Worm (Caenorhabditis elegans) whole organism, L1 larva: ENCODE results near the gene ZK1010.12.
A peak's percentile ranks its signal among the peaks of the same experiment; 100 is the strongest.

Experiments
- C04F5.9 ChIP-seq: sonication (generic microtip); optimal IDR thresholded peaks from 2 replicates; lab custom pipeline; 2016; ENCODE audit warnings: missing genetic modification characterization, missing compliant biosample characterization
- C16A3.4 ChIP-seq: fragments of 150-350 bp; optimal IDR thresholded peaks from 2 replicates; lab custom pipeline; 2014; ENCODE audit warnings: missing biosample characterization, missing genetic modification characterization
- C34B4.2 ChIP-seq: sonication (generic microtip); optimal IDR thresholded peaks from 2 replicates; lab custom pipeline; 2017; ENCODE audit warnings: mild to moderate bottlenecking, missing genetic modification characterization, missing compliant biosample characterization
- F16B12.6 ChIP-seq: fragments of 150-350 bp; optimal IDR thresholded peaks from 2 replicates; lab custom pipeline; 2014; ENCODE audit warnings: missing biosample characterization, missing genetic modification characterization
- aha-1 ChIP-seq: fragments of 150-350 bp; optimal IDR thresholded peaks from 2 replicates; lab custom pipeline; 2014; ENCODE audit warnings: missing biosample characterization, missing genetic modification characterization
- aly-2 ChIP-seq: fragments of 150-350 bp; optimal IDR thresholded peaks from 2 replicates; lab custom pipeline; 2014; ENCODE audit warnings: missing biosample characterization, missing genetic modification characterization
- ama-1 ChIP-seq: fragments of 150-350 bp; optimal IDR thresholded peaks from 2 replicates; lab custom pipeline; 2014
- blmp-1 ChIP-seq: fragments of 150-350 bp; optimal IDR thresholded peaks from 2 replicates; lab custom pipeline; 2014; ENCODE audit warnings: missing biosample characterization, missing genetic modification characterization
- ceh-63 ChIP-seq: fragments of 200-800 bp; sonication (Bioruptor generic); optimal IDR thresholded peaks from 2 replicates; lab custom pipeline; 2018; ENCODE audit warnings: mild to moderate bottlenecking, missing genetic modification characterization, missing compliant biosample characterization
- ceh-82 ChIP-seq, 3 experiments: fragments of 150-350 bp in 1 of 3; sonication (generic microtip) in 2 of 3; optimal IDR thresholded peaks; 2 replicates each; lab custom pipeline; 2014 to 2017; ENCODE audit warnings: missing biosample characterization in 3 of 3, missing genetic modification characterization in 3 of 3
- ceh-88 ChIP-seq: fragments of 200-800 bp; sonication (Bioruptor generic); IDR thresholded peaks from 2 replicates; pipeline ENCODE4 v1.3.6; 2022; ENCODE audit warnings: missing genetic modification characterization, missing compliant biosample characterization
- dpl-1 ChIP-seq, 3 experiments: fragments of 150-350 bp in 2 of 3; sonication (generic microtip) in 1 of 3; optimal IDR thresholded peaks; 2 replicates each; lab custom pipeline; 2014 to 2017; ENCODE audit warnings: missing biosample characterization in 3 of 3, missing genetic modification characterization in 3 of 3, missing genetic modification reagents in 3 of 3
- dsc-1 ChIP-seq: sonication (generic microtip); optimal IDR thresholded peaks from 2 replicates; lab custom pipeline; 2016; ENCODE audit warnings: mild to moderate bottlenecking, missing genetic modification characterization, missing compliant biosample characterization
- efl-1 ChIP-seq, 4 experiments: fragments of 150-350 bp; optimal IDR thresholded peaks in 3 of 4; peaks in 1 of 4; 1 replicate in 1 of 4; 2 replicates in 3 of 4; lab custom pipeline; 2014; ENCODE audit warnings: missing biosample characterization in 2 of 4, missing genetic modification characterization in 2 of 4, missing genetic modification reagents in 2 of 4
- egl-13 ChIP-seq: sonication (generic microtip); optimal IDR thresholded peaks from 2 replicates; lab custom pipeline; 2016; ENCODE audit warnings: missing genotype, missing genetic modification reagents, missing genetic modification characterization, missing compliant biosample characterization
- egl-27 ChIP-seq, 2 experiments: fragments of 150-350 bp in 1 of 2; sonication (generic microtip); optimal IDR thresholded peaks; 3 replicates each; lab custom pipeline; 2017 to 2018; ENCODE audit warnings: missing biosample characterization in 2 of 2, missing genetic modification characterization in 2 of 2, missing genetic modification reagents in 2 of 2
- elt-2 ChIP-seq: sonication (generic microtip); optimal IDR thresholded peaks from 2 replicates; lab custom pipeline; 2016; ENCODE audit warnings: missing genetic modification characterization, mild to moderate bottlenecking, inconsistent platforms, missing compliant biosample characterization, missing genetic modification reagents
- ets-5 ChIP-seq: fragments of 200-800 bp; sonication (Bioruptor generic); IDR thresholded peaks from 2 replicates; pipeline ENCODE4 v1.3.6; 2022; ENCODE audit warnings: missing genetic modification characterization, missing compliant biosample characterization
- fkh-10 ChIP-seq: sonication (generic microtip); optimal IDR thresholded peaks from 2 replicates; lab custom pipeline; 2017; ENCODE audit warnings: missing biosample characterization, missing genetic modification reagents, missing genetic modification characterization
- fkh-4 ChIP-seq: sonication (generic microtip); optimal IDR thresholded peaks from 2 replicates; lab custom pipeline; 2016; ENCODE audit warnings: missing compliant biosample characterization, missing genetic modification characterization, borderline replicate concordance
- fkh-8 ChIP-seq: sonication (generic microtip); optimal IDR thresholded peaks from 2 replicates; lab custom pipeline; 2016; ENCODE audit warnings: mild to moderate bottlenecking, missing genetic modification characterization, missing compliant biosample characterization
- fos-1 ChIP-seq: fragments of 150-350 bp; optimal IDR thresholded peaks from 2 replicates; lab custom pipeline; 2014; ENCODE audit warnings: missing biosample characterization, missing genetic modification characterization
- hlh-4 ChIP-seq: sonication (generic microtip); optimal IDR thresholded peaks from 2 replicates; lab custom pipeline; 2016; ENCODE audit warnings: mild to moderate bottlenecking, missing genetic modification characterization, missing compliant biosample characterization
- irx-1 ChIP-seq: sonication (generic microtip); optimal IDR thresholded peaks from 2 replicates; lab custom pipeline; 2016; ENCODE audit warnings: missing genetic modification characterization, missing compliant biosample characterization
- jun-1 ChIP-seq: fragments of 150-350 bp; optimal IDR thresholded peaks from 2 replicates; lab custom pipeline; 2014; ENCODE audit warnings: missing biosample characterization, missing genetic modification reagents, missing genetic modification characterization
- lin-13 ChIP-seq: fragments of 150-350 bp; optimal IDR thresholded peaks from 2 replicates; lab custom pipeline; 2014; ENCODE audit warnings: missing biosample characterization, missing genetic modification reagents, missing genetic modification characterization
- lin-14 ChIP-seq: fragments of 200-800 bp; sonication (Bioruptor generic); optimal IDR thresholded peaks from 2 replicates; lab custom pipeline; 2018; ENCODE audit warnings: mild to moderate bottlenecking, missing genetic modification characterization, moderate library complexity, missing compliant biosample characterization
- lin-15B ChIP-seq: fragments of 150-350 bp; sonication (generic microtip); optimal IDR thresholded peaks from 3 replicates; lab custom pipeline; 2014; ENCODE audit warnings: missing biosample characterization, missing genetic modification characterization
- lir-3 ChIP-seq: sonication (generic microtip); optimal IDR thresholded peaks from 2 replicates; lab custom pipeline; 2016; ENCODE audit warnings: mild to moderate bottlenecking, missing genetic modification characterization, moderate library complexity, missing compliant biosample characterization; ENCODE audit not compliant: poor library complexity
- mab-9 ChIP-seq: fragments of 200-800 bp; sonication (Bioruptor generic); IDR thresholded peaks from 2 replicates; pipeline ENCODE4 v1.3.6; 2022; ENCODE audit warnings: missing genetic modification reagents, missing genetic modification characterization, missing compliant biosample characterization
- mdl-1 ChIP-seq, 2 experiments: fragments of 150-350 bp; optimal IDR thresholded peaks; 2 replicates each; lab custom pipeline; 2014 to 2017; ENCODE audit warnings: missing biosample characterization in 2 of 2, missing genetic modification characterization in 2 of 2, inconsistent platforms in 1 of 2
- nhr-12 ChIP-seq: sonication (generic microtip); optimal IDR thresholded peaks from 2 replicates; lab custom pipeline; 2017; ENCODE audit warnings: missing biosample characterization, missing genetic modification characterization
- nhr-19 ChIP-seq: fragments of 200-800 bp; sonication (Bioruptor generic); conservative IDR thresholded peaks from 2 replicates; pipeline ENCODE4 v1.3.6; 2022; ENCODE audit warnings: missing genetic modification characterization, missing compliant biosample characterization
- nhr-237 ChIP-seq: fragments of 150-350 bp; optimal IDR thresholded peaks from 2 replicates; lab custom pipeline; 2014; ENCODE audit warnings: missing biosample characterization, missing genetic modification characterization
- nhr-47 ChIP-seq: sonication (generic microtip); optimal IDR thresholded peaks from 2 replicates; lab custom pipeline; 2016; ENCODE audit warnings: mild to moderate bottlenecking, missing genetic modification characterization, moderate library complexity, missing compliant biosample characterization
- nhr-71 ChIP-seq: sonication (generic microtip); optimal IDR thresholded peaks from 2 replicates; lab custom pipeline; 2016; ENCODE audit warnings: mild to moderate bottlenecking, missing genetic modification characterization, moderate library complexity, missing compliant biosample characterization
- nhr-76 ChIP-seq: sonication (generic microtip); optimal IDR thresholded peaks from 2 replicates; lab custom pipeline; 2017; ENCODE audit warnings: missing biosample characterization, missing genetic modification characterization
- nhr-84 ChIP-seq: sonication (generic microtip); optimal IDR thresholded peaks from 2 replicates; lab custom pipeline; 2017; ENCODE audit warnings: missing biosample characterization, missing genetic modification characterization
- pax-3 ChIP-seq: fragments of 200-800 bp; sonication (Bioruptor generic); optimal IDR thresholded peaks from 2 replicates; lab custom pipeline; 2018; ENCODE audit warnings: mild to moderate bottlenecking, missing genetic modification characterization, moderate library complexity, missing compliant biosample characterization
- skn-1 ChIP-seq: fragments of 150-350 bp; optimal IDR thresholded peaks from 2 replicates; lab custom pipeline; 2014; ENCODE audit warnings: missing biosample characterization, missing genetic modification characterization
- snu-23 ChIP-seq: sonication (generic microtip); optimal IDR thresholded peaks from 2 replicates; lab custom pipeline; 2016; ENCODE audit warnings: missing genetic modification characterization, missing compliant biosample characterization
- sup-37 ChIP-seq: fragments of 200-800 bp; sonication (Bioruptor generic); optimal IDR thresholded peaks from 2 replicates; lab custom pipeline; 2018; ENCODE audit warnings: mild to moderate bottlenecking, missing genetic modification characterization, missing compliant biosample characterization
- tbx-2 ChIP-seq: sonication (generic microtip); optimal IDR thresholded peaks from 2 replicates; lab custom pipeline; 2016; ENCODE audit warnings: missing genetic modification characterization, missing compliant biosample characterization
- tlp-1 ChIP-seq: fragments of 150-350 bp; optimal IDR thresholded peaks from 2 replicates; lab custom pipeline; 2014; ENCODE audit warnings: missing biosample characterization, missing genetic modification characterization
- unc-86 ChIP-seq: sonication (generic microtip); optimal IDR thresholded peaks from 2 replicates; lab custom pipeline; 2016; ENCODE audit warnings: missing genetic modification characterization, missing compliant biosample characterization
- unc-98 ChIP-seq: fragments of 200-800 bp; sonication (Bioruptor generic); IDR thresholded peaks from 2 replicates; pipeline ENCODE4 v1.3.6; 2022; ENCODE audit warnings: missing genetic modification characterization, missing compliant biosample characterization
- vab-15 ChIP-seq: sonication (generic microtip); optimal IDR thresholded peaks from 2 replicates; lab custom pipeline; 2017; ENCODE audit warnings: missing genotype, mild to moderate bottlenecking, missing genetic modification characterization, missing compliant biosample characterization
- zag-1 ChIP-seq: fragments of 150-350 bp; optimal IDR thresholded peaks from 2 replicates; lab custom pipeline; 2014; ENCODE audit warnings: missing biosample characterization, missing genetic modification characterization
- zip-4 ChIP-seq: fragments of 200-800 bp; sonication (Bioruptor generic); optimal IDR thresholded peaks from 2 replicates; lab custom pipeline; 2018; ENCODE audit warnings: mild to moderate bottlenecking, missing genetic modification characterization, moderate library complexity, missing compliant biosample characterization

ZK1010.12 gene

DNA sequence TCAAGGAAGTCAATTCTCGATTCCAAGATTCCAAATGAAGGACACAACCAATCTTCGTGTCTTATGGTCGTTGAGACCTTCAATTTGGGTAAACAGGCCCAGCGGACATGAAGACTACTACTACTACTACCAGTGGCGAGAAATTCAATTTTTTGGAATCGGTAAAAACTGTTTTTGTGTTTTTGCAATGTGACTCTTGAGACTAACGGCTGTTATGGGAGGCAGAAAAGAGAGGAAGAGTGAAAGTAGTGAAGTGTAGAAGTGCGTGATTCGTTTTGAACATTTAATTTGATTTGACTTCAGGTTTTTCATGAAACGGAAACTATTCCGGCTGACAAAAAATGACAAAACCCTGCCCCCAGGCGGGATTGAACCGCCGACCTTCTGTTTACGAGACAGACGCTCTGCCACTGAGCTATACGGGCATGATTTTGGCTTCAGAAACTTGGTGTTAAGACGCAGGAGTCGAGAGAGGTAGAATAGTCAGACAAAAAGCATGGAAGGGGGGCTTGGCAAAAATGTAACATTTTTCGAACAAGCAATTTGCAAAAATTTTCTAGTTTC, 24.7 kb downstream of the ZK1010.12 start (continued):
- TF ChIP-seq fkh-10 (GFP tag; lab: Kevin White, UChicago) (peak; percentile 27), ceh-63 (GFP tag; lab: Kevin White, UChicago) (no peak), zip-4 (GFP tag; lab: Kevin White, UChicago) (no peak), tlp-1 (tag; lab: Kevin White, UChicago) (no peak), egl-27 (tag; optimal IDR thresholded peaks at IDR 0.05; lab: Kevin White, UChicago) (no peak), efl-1 (optimal IDR thresholded peaks at IDR 0.05; lab: Kevin White, UChicago) (peak; percentile 21 to 51), efl-1 (GFP tag; optimal IDR thresholded peaks at IDR 0.05 in 1 of 2; lab: Kevin White, UChicago) (peak; percentile 22 to 74), unc-86 (tag; lab: Kevin White, UChicago) (no peak), zag-1 (tag; lab: Kevin White, UChicago) (no peak), vab-15 (tag; lab: Kevin White, UChicago) (peak; percentile 50), fkh-8 (tag; lab: Kevin White, UChicago) (peak; percentile 52), F16B12.6 (tag; lab: Kevin White, UChicago) (peak; percentile 18), fkh-4 (tag; lab: Kevin White, UChicago) (no peak), jun-1 (peak; percentile 56), ets-5 (GFP tag; lab: Robert Waterston, UW) (no peak), nhr-76 (tag; lab: Kevin White, UChicago) (no peak), nhr-47 (tag; lab: Kevin White, UChicago) (peak; percentile 69), snu-23 (GFP tag; lab: Kevin White, UChicago) (peak; percentile 61), dpl-1 (GFP tag; optimal IDR thresholded peaks at IDR 0.05; lab: Kevin White, UChicago) (peak in 2 of 3 experiments; percentile 25), elt-2 (tag; lab: Kevin White, UChicago) (peak; percentile 18), aha-1 (tag; lab: Kevin White, UChicago) (no peak), dsc-1 (peak; percentile 42), skn-1 (no peak), fos-1 (tag; lab: Kevin White, UChicago) (peak; percentile 29), sup-37 (GFP tag; lab: Kevin White, UChicago) (no peak), ama-1 (lab: Kevin White, UChicago) (no peak), lin-14 (GFP tag; lab: Kevin White, UChicago) (peak; percentile 57), pax-3 (tag; lab: Kevin White, UChicago) (peak; percentile 6), ceh-82 (tag; optimal IDR thresholded peaks at IDR 0.05; lab: Kevin White, UChicago) (peak in 1 of 3 experiments; percentile 57), lin-13 (GFP tag; lab: Kevin White, UChicago) (no peak), blmp-1 (tag; lab: Kevin White, UChicago) (peak; percentile 68)

- TF ChIP-seq nhr-71 (tag; lab: Kevin White, UChicago): peak; percentile 24
- TF ChIP-seq pax-3 (tag; lab: Kevin White, UChicago): no peak
- TF ChIP-seq lir-3 (tag; lab: Kevin White, UChicago): no peak
- no peak for TF ChIP-seq C04F5.9
- no peak for TF ChIP-seq F16B12.6 (tag; lab: Kevin White, UChicago)
- TF ChIP-seq nhr-12 (tag; lab: Kevin White, UChicago): no peak
- TF ChIP-seq aly-2: no peak
- TF ChIP-seq ceh-88 (GFP tag; lab: Robert Waterston, UW): no peak
- TF ChIP-seq fkh-4 (tag; lab: Kevin White, UChicago): no peak
- no peak for TF ChIP-seq mab-9 (GFP tag; lab: Robert Waterston, UW)
- no peak for TF ChIP-seq nhr-84 (tag; lab: Kevin White, UChicago)
- no peak for TF ChIP-seq irx-1 (tag; lab: Kevin White, UChicago)
- no peak for TF ChIP-seq lin-15B (tag; lab: Kevin White, UChicago)
- TF ChIP-seq efl-1 (optimal IDR thresholded peaks at IDR 0.05; lab: Kevin White, UChicago): no peak
- TF ChIP-seq efl-1 (GFP tag; optimal IDR thresholded peaks at IDR 0.05 in 1 of 2; lab: Kevin White, UChicago): peak in 1 of 2 experiments; percentile 72
- no peak for TF ChIP-seq ceh-63 (GFP tag; lab: Kevin White, UChicago)
- peak; percentile 14 for TF ChIP-seq nhr-47 (tag; lab: Kevin White, UChicago)
- TF ChIP-seq ceh-82 (tag; optimal IDR thresholded peaks at IDR 0.05; lab: Kevin White, UChicago): no peak
- TF ChIP-seq C16A3.4 (tag; lab: Kevin White, UChicago): peak; percentile 12
- no peak for TF ChIP-seq tbx-2 (tag; lab: Kevin White, UChicago)
- no peak for TF ChIP-seq zip-4 (GFP tag; lab: Kevin White, UChicago)
- no peak for TF ChIP-seq mdl-1 (tag; optimal IDR thresholded peaks at IDR 0.05; lab: Kevin White, UChicago)
- no peak for TF ChIP-seq aha-1 (tag; lab: Kevin White, UChicago)
- peak; percentile 42 for TF ChIP-seq snu-23 (GFP tag; lab: Kevin White, UChicago)
- TF ChIP-seq nhr-237 (tag; lab: Kevin White, UChicago): no peak
- no peak for TF ChIP-seq hlh-4 (tag; lab: Kevin White, UChicago)
- no peak for TF ChIP-seq jun-1
- no peak for TF ChIP-seq egl-13 (tag; lab: Kevin White, UChicago)
- no peak for TF ChIP-seq C34B4.2 (tag; lab: Kevin White, UChicago)
- no peak for TF ChIP-seq nhr-19 (GFP tag; lab: Robert Waterston, UW)
- no peak for TF ChIP-seq unc-98 (GFP tag; lab: Robert Waterston, UW)
Measured at ce11 chrIII:13018619-13019018, 27.5 kb downstream of the ZK1010.12 start, which contains the start of gene col-98. TSS of gene col-98 (plus strand) at chrIII:13019008.
